Worm (Caenorhabditis elegans): ENCODE data around the gene Y38F1A.7.

Y38F1A.7 gene

DNA sequence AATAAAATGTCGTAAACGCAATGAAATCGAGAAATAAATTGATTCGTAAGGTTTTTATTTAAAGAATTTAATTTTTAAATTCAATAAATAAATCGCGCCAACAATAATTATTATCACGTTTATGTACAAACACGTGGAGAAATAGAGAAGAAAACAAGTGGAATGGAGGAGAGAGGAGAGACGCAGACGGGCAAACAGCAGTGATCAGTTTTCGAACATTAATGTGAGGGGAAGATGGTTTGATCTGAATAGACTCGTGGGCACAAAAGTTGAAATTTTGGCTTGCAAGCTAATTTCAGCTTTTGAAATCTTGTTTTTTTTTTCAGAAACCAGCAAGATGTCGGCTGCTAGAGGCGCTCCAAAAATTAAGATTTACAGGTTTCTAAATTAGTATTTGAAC, 1.4 kb downstream of the Y38F1A.7 start, which contains the start of gene hphd-1 (continued):
- peak in 1 of 2 experiments; percentile 32 for TF ChIP-seq daf-16 (GFP tag; optimal IDR thresholded peaks at IDR 0.05)
- TF ChIP-seq daf-16 (tag; optimal IDR thresholded peaks at IDR 0.05): peak; percentile 97

DNA sequence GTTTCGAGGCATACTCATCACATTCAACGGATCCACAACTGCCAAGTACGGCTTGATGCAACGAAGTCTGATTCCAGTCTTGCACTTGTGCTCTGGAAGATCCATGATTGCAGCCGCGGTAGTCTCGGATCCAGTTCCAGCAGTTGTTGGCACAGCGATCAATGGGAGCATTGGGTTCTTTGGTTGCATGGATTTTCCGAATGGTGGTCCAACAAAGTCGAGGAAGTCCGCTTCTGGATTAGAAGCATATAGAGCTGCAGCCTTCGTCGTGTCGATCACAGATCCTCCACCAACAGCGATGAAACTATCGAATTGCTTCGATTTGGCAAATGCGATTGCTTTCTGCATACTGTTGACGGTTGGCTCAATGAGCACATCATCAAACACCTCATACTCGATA, 2.3 kb downstream of the Y38F1A.7 start:
- TF ChIP-seq lin-15B (tag; optimal IDR thresholded peaks at IDR 0.05) (no peak), mxl-2 (GFP tag; conservative IDR thresholded peaks at IDR 0.05) (0 out of 2 replicates have a peak, but pooled peaks have one; percentile 30), aha-1 (tag) (peak; percentile 89), D1046.2 (GFP tag; IDR thresholded peaks at IDR 0.05) (0 out of 2 replicates have a peak, but pooled peaks have one; percentile 9)

DNA sequence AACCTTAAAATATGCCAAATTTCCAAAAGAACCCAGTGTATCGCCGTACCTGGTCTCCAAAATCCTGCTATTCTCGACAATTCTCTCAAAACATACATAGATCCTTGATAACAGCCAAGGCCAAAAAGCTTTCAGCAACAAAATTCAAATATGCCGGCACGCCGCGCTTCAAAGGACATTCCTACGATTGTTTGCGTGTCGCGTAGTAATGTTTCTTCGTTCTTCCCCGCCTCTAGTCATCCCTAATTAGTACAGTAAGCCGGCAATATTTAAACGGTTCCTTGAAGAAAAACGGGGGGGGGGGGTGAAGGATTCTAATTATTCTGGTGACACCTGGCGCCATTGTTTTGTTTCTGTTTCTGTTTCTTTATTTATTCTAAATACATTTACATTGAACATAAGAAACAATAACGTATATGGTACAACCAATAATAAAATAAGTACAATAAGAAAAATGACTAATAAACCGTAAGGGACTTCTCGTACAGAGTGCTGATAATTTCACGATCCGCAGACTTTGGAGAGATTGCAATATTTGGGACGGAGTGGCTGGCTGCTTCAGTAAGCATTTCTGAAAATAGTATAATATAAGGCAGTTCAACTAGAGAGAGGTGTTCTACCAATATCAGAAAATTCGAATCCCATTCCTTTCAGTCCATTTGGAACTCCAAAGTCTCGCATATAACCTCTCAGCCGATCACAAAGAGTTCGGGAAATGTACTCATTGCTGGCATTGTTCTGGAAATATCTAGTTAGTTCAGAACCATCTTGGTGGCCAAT, 3.4 kb downstream of the Y38F1A.7 start:
- no peak for TF ChIP-seq egl-43 (GFP tag; IDR thresholded peaks at IDR 0.05)
- TF ChIP-seq ceh-82 (tag; optimal IDR thresholded peaks at IDR 0.05): no peak
- peak; percentile 40 for TF ChIP-seq lin-13 (GFP tag; optimal IDR thresholded peaks at IDR 0.05)
- no peak for TF ChIP-seq nhr-10 (tag; optimal IDR thresholded peaks at IDR 0.05)
- TF ChIP-seq nhr-102 (tag; optimal IDR thresholded peaks at IDR 0.05): peak; percentile 65
- peak; percentile 33 for TF ChIP-seq Y5F2A.4 (GFP tag; optimal IDR thresholded peaks at IDR 0.05)
- peak; percentile 53 for TF ChIP-seq hlh-11 (tag; optimal IDR thresholded peaks at IDR 0.05)
- TF ChIP-seq hmg-1.1 (GFP tag; IDR thresholded peaks at IDR 0.05): peak; percentile 30; the same call in 1 of the 2 replicates
- TF ChIP-seq php-3 (GFP tag; IDR thresholded peaks at IDR 0.05): 0 out of 2 replicates have a peak, but pooled peaks have one; percentile 47
- TF ChIP-seq duxl-1 (tag; optimal IDR thresholded peaks at IDR 0.05; ENCODE audit: poor library complexity): peak; percentile 63
- peak; percentile 15; the same call in 1 of the 2 replicates for TF ChIP-seq pha-4 (GFP tag; IDR thresholded peaks at IDR 0.05)
- TF ChIP-seq pha-4 (tag; optimal IDR thresholded peaks at IDR 0.05): no peak
- TF ChIP-seq hif-1 (tag; optimal IDR thresholded peaks at IDR 0.05): no peak
- 0 out of 2 replicates have a peak, but pooled peaks have one; percentile 24 for TF ChIP-seq snpc-1.2 (GFP tag; IDR thresholded peaks at IDR 0.05)
- TF ChIP-seq mdt-29 (GFP tag; IDR thresholded peaks at IDR 0.05): peak; percentile 64
- no peak for TF ChIP-seq ztf-11 (tag; optimal IDR thresholded peaks at IDR 0.05)
- peak; percentile 88 for TF ChIP-seq zfp-3 (GFP tag; conservative IDR thresholded peaks at IDR 0.05)
- peak; percentile 72 for TF ChIP-seq T26A8.4 (GFP tag; IDR thresholded peaks at IDR 0.05)
- TF ChIP-seq attf-4 (tag; optimal IDR thresholded peaks at IDR 0.05): no peak
- peak; percentile 65 for TF ChIP-seq dve-1 (tag; optimal IDR thresholded peaks at IDR 0.05; ENCODE audit: insufficient read depth)
- no peak for TF ChIP-seq ceh-20 (GFP tag; IDR thresholded peaks at IDR 0.05)
- 0 out of 2 replicates have a peak, but pooled peaks have one; percentile 7 for TF ChIP-seq lin-1 (GFP tag; IDR thresholded peaks at IDR 0.05)
- 0 out of 2 replicates have a peak, but pooled peaks have one; percentile 19 for TF ChIP-seq Y48G9A.11 (GFP tag; IDR thresholded peaks at IDR 0.05)
- TF ChIP-seq nhr-6 (tag; optimal IDR thresholded peaks at IDR 0.05): no peak
- TF ChIP-seq unc-62 (GFP tag; optimal IDR thresholded peaks at IDR 0.05 in 1 of 2): peak in 1 of 2 experiments; percentile 62
- TF ChIP-seq unc-62 (tag; optimal IDR thresholded peaks at IDR 0.05): no peak
- TF ChIP-seq daf-16 (GFP tag; optimal IDR thresholded peaks at IDR 0.05): peak in 1 of 2 experiments; percentile 15
- peak; percentile 34 for TF ChIP-seq daf-16 (tag; optimal IDR thresholded peaks at IDR 0.05)
- TF ChIP-seq dpl-1 (GFP tag; optimal IDR thresholded peaks at IDR 0.05): no peak
- no peak for TF ChIP-seq set-16 (GFP tag; IDR thresholded peaks at IDR 0.05)
- TF ChIP-seq dmd-6 (GFP tag; IDR thresholded peaks at IDR 0.05): peak; percentile 45
- TF ChIP-seq ceh-32 (tag; optimal IDR thresholded peaks at IDR 0.05; ENCODE audit: poor library complexity): no peak
- no peak for TF ChIP-seq ZK546.5 (tag; optimal IDR thresholded peaks at IDR 0.05)
- TF ChIP-seq nhr-111 (GFP tag; optimal IDR thresholded peaks at IDR 0.05): peak; percentile 18
- peak; percentile 21 for TF ChIP-seq mep-1 (tag; optimal IDR thresholded peaks at IDR 0.05)
- no peak for TF ChIP-seq vab-7 (GFP tag; IDR thresholded peaks at IDR 0.05)
- TF ChIP-seq nhr-42 (GFP tag; IDR thresholded peaks at IDR 0.05): peak; percentile 24; the same call in 1 of the 2 replicates
- TF ChIP-seq lin-38 (GFP tag; IDR thresholded peaks at IDR 0.05): peak; percentile 71
- no peak for TF ChIP-seq spr-1 (tag; optimal IDR thresholded peaks at IDR 0.05)
- TF ChIP-seq aha-1 (tag): peak; percentile 73
- TF ChIP-seq lim-7 (GFP tag; IDR thresholded peaks at IDR 0.05): peak; percentile 67
- TF ChIP-seq mxl-2 (GFP tag; conservative IDR thresholded peaks at IDR 0.05): 0 out of 2 replicates have a peak, but pooled peaks have one; percentile 20

Data from whole organism, L4 larva.